Worm (Caenorhabditis elegans) whole organism, L4 larva: Measurements from ENCODE around the gene C15C7.4.

Source experiments
- F26F4.8 ChIP-seq: fragments of 200-800 bp; sonication (Bioruptor generic); conservative IDR thresholded peaks from 2 replicates; pipeline ENCODE4 v1.3.6; 2022; ENCODE audit warnings: missing genetic modification characterization, missing compliant biosample characterization
- F37D6.2 ChIP-seq: sonication (generic microtip); optimal IDR thresholded peaks from 2 replicates; lab custom pipeline; 2016; ENCODE audit warnings: mild to moderate bottlenecking, missing genetic modification characterization, missing compliant biosample characterization
- R02D3.7 ChIP-seq: fragments of 150-350 bp; sonication (generic microtip); optimal IDR thresholded peaks from 3 replicates; lab custom pipeline; 2014; ENCODE audit warnings: missing biosample characterization, missing genetic modification characterization
- Y5F2A.4 ChIP-seq: fragments of 200-800 bp; sonication (Bioruptor generic); optimal IDR thresholded peaks from 2 replicates; lab custom pipeline; 2018; ENCODE audit warnings: mild to moderate bottlenecking, missing genetic modification characterization, missing compliant biosample characterization
- ZK337.2 ChIP-seq: fragments of 200-800 bp; sonication (Bioruptor generic); IDR thresholded peaks from 2 replicates; pipeline ENCODE4 v1.3.6; 2022; ENCODE audit warnings: missing genetic modification reagents, missing genetic modification characterization, missing compliant biosample characterization
- ZK546.5 ChIP-seq, 2 experiments: sonication (generic microtip); optimal IDR thresholded peaks; 2 replicates each; lab custom pipeline; 2017; ENCODE audit warnings: missing biosample characterization in 2 of 2, missing genetic modification characterization in 2 of 2
- aha-1 ChIP-seq: fragments of 150-350 bp; peaks from one replicate; lab custom pipeline; 2014; ENCODE audit warnings: missing biosample characterization, missing genetic modification characterization
- aly-2 ChIP-seq: sonication (generic microtip); optimal IDR thresholded peaks from 2 replicates; lab custom pipeline; 2018; ENCODE audit warnings: missing biosample characterization, missing genetic modification characterization
- arid-1 ChIP-seq: fragments of 200-800 bp; sonication (Bioruptor generic); conservative IDR thresholded peaks from 2 replicates; pipeline ENCODE4 v1.3.6; 2022; ENCODE audit warnings: missing genetic modification reagents, missing genetic modification characterization, missing compliant biosample characterization
- ceh-20 ChIP-seq: fragments of 200-800 bp; sonication (Bioruptor generic); IDR thresholded peaks from 2 replicates; pipeline ENCODE4 v1.3.6; 2022; ENCODE audit warnings: missing genetic modification reagents, missing genetic modification characterization, missing compliant biosample characterization
- ceh-28 ChIP-seq: fragments of 150-350 bp; optimal IDR thresholded peaks from 2 replicates; lab custom pipeline; 2014; ENCODE audit warnings: missing biosample characterization, missing genetic modification reagents, missing genetic modification characterization
- ceh-32 ChIP-seq: sonication (generic microtip); optimal IDR thresholded peaks from 2 replicates; lab custom pipeline; 2016; ENCODE audit warnings: mild to moderate bottlenecking, missing genetic modification characterization, missing compliant biosample characterization; ENCODE audit not compliant: poor library complexity
- ceh-62 ChIP-seq: sonication (generic microtip); optimal IDR thresholded peaks from 2 replicates; lab custom pipeline; 2017; ENCODE audit warnings: missing biosample characterization, missing genetic modification characterization
- ces-1 ChIP-seq: fragments of 150-350 bp; sonication (generic microtip); optimal IDR thresholded peaks from 4 replicates; lab custom pipeline; 2014; ENCODE audit warnings: missing biosample characterization, missing genetic modification reagents, missing genetic modification characterization
- ctbp-1 ChIP-seq: fragments of 200-800 bp; sonication (Bioruptor generic); IDR thresholded peaks from 2 replicates; pipeline ENCODE4 v1.3.6; 2022; ENCODE audit warnings: missing genetic modification reagents, missing genetic modification characterization, missing compliant biosample characterization
- daf-12 ChIP-seq: fragments of 150-350 bp; optimal IDR thresholded peaks from 2 replicates; lab custom pipeline; 2014; ENCODE audit warnings: missing biosample characterization, missing genetic modification reagents, missing genetic modification characterization
- daf-16 ChIP-seq, 3 experiments: sonication (generic microtip); optimal IDR thresholded peaks; 2 replicates each; lab custom pipeline; 2016 to 2017; ENCODE audit warnings: missing genetic modification characterization in 3 of 3, missing genetic modification reagents in 3 of 3, mild to moderate bottlenecking in 2 of 3, missing compliant biosample characterization in 2 of 3, missing biosample characterization in 1 of 3, moderate library complexity in 1 of 3
- daf-19 ChIP-seq: fragments of 200-800 bp; sonication (Bioruptor generic); conservative IDR thresholded peaks from 2 replicates; pipeline ENCODE4 v1.3.6; 2022; ENCODE audit warnings: missing genetic modification characterization, missing compliant biosample characterization
- dmd-6 ChIP-seq: fragments of 200-800 bp; sonication (Bioruptor generic); IDR thresholded peaks from 2 replicates; pipeline ENCODE4 v1.3.6; 2022; ENCODE audit warnings: missing genetic modification reagents, missing genetic modification characterization, missing compliant biosample characterization
- dmd-9 ChIP-seq: fragments of 200-800 bp; sonication (Bioruptor generic); IDR thresholded peaks from 2 replicates; pipeline ENCODE4 v1.3.6; 2022; ENCODE audit warnings: missing genetic modification reagents, missing genetic modification characterization, missing compliant biosample characterization
- dve-1 ChIP-seq: sonication (generic microtip); optimal IDR thresholded peaks from 2 replicates; lab custom pipeline; 2017; ENCODE audit warnings: antibody characterized with exemption, mild to moderate bottlenecking, missing genetic modification characterization, missing compliant biosample characterization; ENCODE audit not compliant: insufficient read depth
- gei-8 ChIP-seq: fragments of 200-800 bp; sonication (Bioruptor generic); optimal IDR thresholded peaks from 2 replicates; lab custom pipeline; 2018; ENCODE audit warnings: mild to moderate bottlenecking, missing genetic modification characterization, missing compliant biosample characterization
- hif-1 ChIP-seq, 2 experiments: sonication (generic microtip); optimal IDR thresholded peaks; 2 replicates each; lab custom pipeline; 2016 to 2017; ENCODE audit warnings: missing compliant biosample characterization in 2 of 2, missing genetic modification characterization in 2 of 2, missing genetic modification reagents in 2 of 2, missing genotype in 2 of 2, mild to moderate bottlenecking in 1 of 2
- hmg-1.1 ChIP-seq: fragments of 200-800 bp; sonication (Bioruptor generic); IDR thresholded peaks from 2 replicates; pipeline ENCODE4 v1.3.6; 2022; ENCODE audit warnings: missing genetic modification reagents, missing genetic modification characterization, missing compliant biosample characterization
- lim-7 ChIP-seq: fragments of 200-800 bp; sonication (Bioruptor generic); IDR thresholded peaks from 2 replicates; pipeline ENCODE4 v1.3.6; 2022; ENCODE audit warnings: missing genetic modification characterization, missing compliant biosample characterization
- lin-38 ChIP-seq: fragments of 200-800 bp; sonication (Bioruptor generic); IDR thresholded peaks from 2 replicates; pipeline ENCODE4 v1.3.6; 2022; ENCODE audit warnings: missing genetic modification reagents, missing genetic modification characterization, missing compliant biosample characterization
- lin-39 ChIP-seq: fragments of 150-350 bp; optimal IDR thresholded peaks from 2 replicates; lab custom pipeline; 2014; ENCODE audit warnings: missing biosample characterization, missing genetic modification reagents, missing genetic modification characterization
- lsy-2 ChIP-seq, 2 experiments: fragments of 150-350 bp in 1 of 2; sonication (generic microtip) in 1 of 2; optimal IDR thresholded peaks; 2 replicates each; lab custom pipeline; 2014 to 2017; ENCODE audit warnings: missing biosample characterization in 2 of 2, missing genetic modification characterization in 2 of 2
- mdl-1 ChIP-seq, 2 experiments: fragments of 150-350 bp in 1 of 2; sonication (generic microtip) in 1 of 2; optimal IDR thresholded peaks; 2 replicates each; lab custom pipeline; 2014 to 2017; ENCODE audit warnings: missing biosample characterization in 2 of 2, missing genetic modification characterization in 2 of 2
- mdt-29 ChIP-seq: fragments of 200-800 bp; sonication (Bioruptor generic); IDR thresholded peaks from 2 replicates; pipeline ENCODE4 v1.3.6; 2022; ENCODE audit warnings: missing genetic modification reagents, missing genetic modification characterization, missing compliant biosample characterization
- mep-1 ChIP-seq: fragments of 150-350 bp; sonication (generic microtip); optimal IDR thresholded peaks from 3 replicates; lab custom pipeline; 2014; ENCODE audit warnings: missing biosample characterization, missing genetic modification characterization
- mxl-2 ChIP-seq: fragments of 200-800 bp; sonication (Bioruptor generic); conservative IDR thresholded peaks from 2 replicates; pipeline ENCODE4 v1.3.6; 2022; ENCODE audit warnings: missing genetic modification reagents, missing genetic modification characterization, missing compliant biosample characterization
- nhr-102 ChIP-seq: sonication (generic microtip); optimal IDR thresholded peaks from 2 replicates; lab custom pipeline; 2016; ENCODE audit warnings: mild to moderate bottlenecking, missing genetic modification characterization, moderate library complexity, missing compliant biosample characterization
- nhr-25 ChIP-seq: sonication (generic microtip); optimal IDR thresholded peaks from 2 replicates; lab custom pipeline; 2017; ENCODE audit warnings: missing genetic modification characterization, mild to moderate bottlenecking, missing compliant biosample characterization, antibody characterized with exemption, moderate library complexity, borderline replicate concordance; ENCODE audit not compliant: insufficient read depth
- nhr-41 ChIP-seq: fragments of 200-800 bp; sonication (Bioruptor generic); IDR thresholded peaks from 2 replicates; pipeline ENCODE4 v1.3.6; 2022; ENCODE audit warnings: missing genetic modification reagents, missing genetic modification characterization, missing compliant biosample characterization
- nhr-48 ChIP-seq: sonication (generic microtip); optimal IDR thresholded peaks from 2 replicates; lab custom pipeline; 2016; ENCODE audit warnings: mild to moderate bottlenecking, missing genetic modification characterization, missing compliant biosample characterization
- nhr-6 ChIP-seq: fragments of 150-350 bp; optimal IDR thresholded peaks from 2 replicates; lab custom pipeline; 2014; ENCODE audit warnings: missing biosample characterization, missing genetic modification characterization
- php-3 ChIP-seq: fragments of 200-800 bp; sonication (Bioruptor generic); IDR thresholded peaks from 2 replicates; pipeline ENCODE4 v1.3.6; 2022; ENCODE audit warnings: missing genetic modification reagents, missing genetic modification characterization, missing compliant biosample characterization
- pqm-1 ChIP-seq: sonication (generic microtip); optimal IDR thresholded peaks from 2 replicates; lab custom pipeline; 2017; ENCODE audit warnings: missing biosample characterization, missing genetic modification characterization
- sdz-12 ChIP-seq: fragments of 200-800 bp; sonication (Bioruptor generic); optimal IDR thresholded peaks from 2 replicates; lab custom pipeline; 2018; ENCODE audit warnings: mild to moderate bottlenecking, missing genetic modification characterization, missing compliant biosample characterization
- set-16 ChIP-seq: fragments of 200-800 bp; sonication (Bioruptor generic); IDR thresholded peaks from 2 replicates; pipeline ENCODE4 v1.3.6; 2022; ENCODE audit warnings: missing genetic modification reagents, missing genetic modification characterization, missing compliant biosample characterization
- snpc-1.2 ChIP-seq: fragments of 200-800 bp; sonication (Bioruptor generic); IDR thresholded peaks from 2 replicates; pipeline ENCODE4 v1.3.6; 2022; ENCODE audit warnings: missing genetic modification reagents, missing genetic modification characterization, missing compliant biosample characterization
- spr-3 ChIP-seq: fragments of 200-800 bp; sonication (Bioruptor generic); optimal IDR thresholded peaks from 2 replicates; lab custom pipeline; 2018; ENCODE audit warnings: mild to moderate bottlenecking, missing genetic modification characterization, missing compliant biosample characterization
- unc-39 ChIP-seq: sonication (generic microtip); optimal IDR thresholded peaks from 2 replicates; lab custom pipeline; 2017; ENCODE audit warnings: missing biosample characterization, missing genetic modification characterization
- zfp-2 ChIP-seq: sonication (generic microtip); optimal IDR thresholded peaks from 2 replicates; lab custom pipeline; 2016; ENCODE audit warnings: mild to moderate bottlenecking, missing genetic modification characterization, missing compliant biosample characterization
- zfp-3 ChIP-seq: fragments of 200-800 bp; sonication (Bioruptor generic); conservative IDR thresholded peaks from 2 replicates; pipeline ENCODE4 v1.3.6; 2022; ENCODE audit warnings: missing genetic modification reagents, missing genetic modification characterization, missing compliant biosample characterization
- zip-11 ChIP-seq: fragments of 200-800 bp; sonication (Bioruptor generic); IDR thresholded peaks from 2 replicates; pipeline ENCODE4 v1.3.6; 2022; ENCODE audit warnings: missing genetic modification characterization, missing compliant biosample characterization
- ztf-7 ChIP-seq: fragments of 150-350 bp; optimal IDR thresholded peaks from 2 replicates; lab custom pipeline; 2014; ENCODE audit warnings: missing biosample characterization, missing genetic modification characterization

The C15C7.4 gene

ce11 chrX:3153133-3153532 lies 7.8 kb downstream of the C15C7.4 start (continued):
- TF ChIP-seq lin-38 (GFP tag; lab: Robert Waterston, UW) = no peak
- TF ChIP-seq mdt-29 (GFP tag; lab: Robert Waterston, UW) = no peak
- TF ChIP-seq nhr-48 (tag; lab: Kevin White, UChicago) = peak; percentile 48
- TF ChIP-seq ceh-20 (GFP tag; lab: Robert Waterston, UW) = no peak
- no peak for TF ChIP-seq ceh-28 (tag; lab: Kevin White, UChicago)
- TF ChIP-seq nhr-25 = no peak
- TF ChIP-seq hif-1 (tag; optimal IDR thresholded peaks at IDR 0.05; lab: Kevin White, UChicago) = no peak
- no peak for TF ChIP-seq hmg-1.1 (GFP tag; lab: Robert Waterston, UW)
- no peak for TF ChIP-seq dmd-9
- peak; percentile 97 for TF ChIP-seq php-3 (GFP tag; lab: Robert Waterston, UW)
- no peak for TF ChIP-seq mxl-2 (GFP tag; lab: Robert Waterston, UW)
- TF ChIP-seq spr-3 (GFP tag; lab: Kevin White, UChicago) = no peak
- TF ChIP-seq unc-39 (tag; lab: Kevin White, UChicago) = no peak
- no peak for TF ChIP-seq ces-1 (GFP tag; lab: Kevin White, UChicago)
- TF ChIP-seq nhr-41 (GFP tag; lab: Robert Waterston, UW) = peak; percentile 68
- peak in 1 of 2 experiments; percentile 31 for TF ChIP-seq daf-16 (GFP tag; optimal IDR thresholded peaks at IDR 0.05; lab: Kevin White, UChicago)
- TF ChIP-seq daf-16 (tag; optimal IDR thresholded peaks at IDR 0.05; lab: Kevin White, UChicago) = peak; percentile 84
- peak; percentile 11 for TF ChIP-seq mep-1 (tag; lab: Kevin White, UChicago)
- TF ChIP-seq R02D3.7 (tag; lab: Kevin White, UChicago) = no peak
- no peak for TF ChIP-seq daf-12
- TF ChIP-seq set-16 (GFP tag; lab: Robert Waterston, UW) = no peak
- TF ChIP-seq lim-7 = no peak
- peak; percentile 98 for TF ChIP-seq pqm-1 (tag; lab: Kevin White, UChicago)
- peak; percentile 91 for TF ChIP-seq dmd-6 (GFP tag; lab: Robert Waterston, UW)
- no peak for TF ChIP-seq nhr-6 (tag; lab: Kevin White, UChicago)

- TF ChIP-seq lsy-2 (tag; optimal IDR thresholded peaks at IDR 0.05; lab: Kevin White, UChicago) (no peak), F37D6.2 (tag; lab: Kevin White, UChicago) (no peak), daf-19 (GFP tag; lab: Robert Waterston, UW) (no peak), ztf-7 (tag; lab: Kevin White, UChicago) (peak; percentile 85), arid-1 (GFP tag; lab: Robert Waterston, UW) (no peak), aha-1 (tag; lab: Kevin White, UChicago) (peak; percentile 31), hif-1 (tag; optimal IDR thresholded peaks at IDR 0.05; lab: Kevin White, UChicago) (no peak), zfp-2 (tag; lab: Kevin White, UChicago) (no peak), F26F4.8 (GFP tag; lab: Robert Waterston, UW) (no peak), ceh-20 (GFP tag; lab: Robert Waterston, UW) (no peak), hmg-1.1 (GFP tag; lab: Robert Waterston, UW) (no peak), ceh-32 (tag; lab: Kevin White, UChicago) (no peak), daf-12 (no peak), lin-39 (tag; lab: Kevin White, UChicago) (no peak), snpc-1.2 (no peak), ZK337.2 (GFP tag; lab: Robert Waterston, UW) (no peak), sdz-12 (GFP tag; lab: Kevin White, UChicago) (no peak), zfp-3 (GFP tag; lab: Robert Waterston, UW) (no peak), lin-38 (GFP tag; lab: Robert Waterston, UW) (no peak), nhr-102 (tag; lab: Kevin White, UChicago) (no peak), unc-39 (tag; lab: Kevin White, UChicago) (no peak), aly-2 (tag; lab: Kevin White, UChicago) (no peak), ctbp-1 (GFP tag; lab: Robert Waterston, UW) (no peak), Y5F2A.4 (GFP tag; lab: Kevin White, UChicago) (no peak), daf-16 (GFP tag; optimal IDR thresholded peaks at IDR 0.05; lab: Kevin White, UChicago) (no peak), daf-16 (tag; optimal IDR thresholded peaks at IDR 0.05; lab: Kevin White, UChicago) (peak; percentile 4), spr-3 (GFP tag; lab: Kevin White, UChicago) (no peak), gei-8 (GFP tag; lab: Kevin White, UChicago) (no peak), ceh-62 (no peak), ZK546.5 (tag; optimal IDR thresholded peaks at IDR 0.05; lab: Kevin White, UChicago) (no peak), zip-11 (GFP tag; lab: Robert Waterston, UW) (no peak), dmd-6 (GFP tag; lab: Robert Waterston, UW) (0 out of 2 replicates have a peak, but pooled peaks have one; percentile 16), dve-1 (tag; lab: Kevin White, UChicago) (peak; percentile 20), mdl-1 (tag; optimal IDR thresholded peaks at IDR 0.05; lab: Kevin White, UChicago) (no peak), php-3 (GFP tag; lab: Robert Waterston, UW) (peak; percentile 34; the same call in 1 of the 2 replicates)
These were observed 9.2 kb downstream of the C15C7.4 start for ce11 chrX:3154562-3154961.
